Worm (Caenorhabditis elegans) whole organism, L1 larva: Measurements from ENCODE around the gene ipla-5.

ENCODE experiments used
- C16A3.4 ChIP-seq: fragments of 150-350 bp; optimal IDR thresholded peaks from 2 replicates; lab custom pipeline; 2014; ENCODE audit warnings: missing biosample characterization, missing genetic modification characterization
- F16B12.6 ChIP-seq: fragments of 150-350 bp; optimal IDR thresholded peaks from 2 replicates; lab custom pipeline; 2014; ENCODE audit warnings: missing biosample characterization, missing genetic modification characterization
- aly-2 ChIP-seq: fragments of 150-350 bp; optimal IDR thresholded peaks from 2 replicates; lab custom pipeline; 2014; ENCODE audit warnings: missing biosample characterization, missing genetic modification characterization
- ama-1 ChIP-seq: fragments of 150-350 bp; optimal IDR thresholded peaks from 2 replicates; lab custom pipeline; 2014
- ceh-63 ChIP-seq: fragments of 200-800 bp; sonication (Bioruptor generic); optimal IDR thresholded peaks from 2 replicates; lab custom pipeline; 2018; ENCODE audit warnings: mild to moderate bottlenecking, missing genetic modification characterization, missing compliant biosample characterization
- ceh-8 ChIP-seq: fragments of 200-800 bp; sonication (Bioruptor generic); optimal IDR thresholded peaks from 2 replicates; lab custom pipeline; 2018; ENCODE audit warnings: mild to moderate bottlenecking, missing genetic modification characterization, moderate library complexity, missing compliant biosample characterization
- ceh-88 ChIP-seq: fragments of 200-800 bp; sonication (Bioruptor generic); IDR thresholded peaks from 2 replicates; pipeline ENCODE4 v1.3.6; 2022; ENCODE audit warnings: missing genetic modification characterization, missing compliant biosample characterization
- ceh-90 ChIP-seq: sonication (generic microtip); optimal IDR thresholded peaks from 2 replicates; lab custom pipeline; 2016; ENCODE audit warnings: missing genetic modification characterization, missing compliant biosample characterization
- ces-1 ChIP-seq: fragments of 150-350 bp; optimal IDR thresholded peaks from 2 replicates; lab custom pipeline; 2014; ENCODE audit warnings: missing biosample characterization, missing genetic modification reagents, missing genetic modification characterization
- dpl-1 ChIP-seq, 3 experiments: fragments of 150-350 bp in 2 of 3; sonication (generic microtip) in 1 of 3; optimal IDR thresholded peaks; 2 replicates each; lab custom pipeline; 2014 to 2017; ENCODE audit warnings: missing biosample characterization in 3 of 3, missing genetic modification characterization in 3 of 3, missing genetic modification reagents in 3 of 3
- dsc-1 ChIP-seq: sonication (generic microtip); optimal IDR thresholded peaks from 2 replicates; lab custom pipeline; 2016; ENCODE audit warnings: mild to moderate bottlenecking, missing genetic modification characterization, missing compliant biosample characterization
- efl-1 ChIP-seq, 4 experiments: fragments of 150-350 bp; optimal IDR thresholded peaks in 3 of 4; peaks in 1 of 4; 1 replicate in 1 of 4; 2 replicates in 3 of 4; lab custom pipeline; 2014; ENCODE audit warnings: missing biosample characterization in 2 of 4, missing genetic modification characterization in 2 of 4, missing genetic modification reagents in 2 of 4
- elt-3 ChIP-seq, 6 experiments: fragments of 150-350 bp in 1 of 6; sonication (generic microtip); optimal IDR thresholded peaks; 2 replicates each; lab custom pipeline; 2017 to 2018; ENCODE audit warnings: missing biosample characterization in 6 of 6, missing genetic modification characterization in 6 of 6, inconsistent platforms in 1 of 6
- ets-5 ChIP-seq: fragments of 200-800 bp; sonication (Bioruptor generic); IDR thresholded peaks from 2 replicates; pipeline ENCODE4 v1.3.6; 2022; ENCODE audit warnings: missing genetic modification characterization, missing compliant biosample characterization
- fkh-10 ChIP-seq: sonication (generic microtip); optimal IDR thresholded peaks from 2 replicates; lab custom pipeline; 2017; ENCODE audit warnings: missing biosample characterization, missing genetic modification reagents, missing genetic modification characterization
- fos-1 ChIP-seq: fragments of 150-350 bp; optimal IDR thresholded peaks from 2 replicates; lab custom pipeline; 2014; ENCODE audit warnings: missing biosample characterization, missing genetic modification characterization
- hlh-17 ChIP-seq: fragments of 200-800 bp; sonication (Bioruptor generic); optimal IDR thresholded peaks from 2 replicates; lab custom pipeline; 2018; ENCODE audit warnings: missing genetic modification characterization, mild to moderate bottlenecking, missing compliant biosample characterization, moderate library complexity, borderline replicate concordance
- hlh-4 ChIP-seq: sonication (generic microtip); optimal IDR thresholded peaks from 2 replicates; lab custom pipeline; 2016; ENCODE audit warnings: mild to moderate bottlenecking, missing genetic modification characterization, missing compliant biosample characterization
- isw-1 ChIP-seq: fragments of 200-800 bp; sonication (Bioruptor generic); IDR thresholded peaks from 2 replicates; pipeline ENCODE4 v1.3.6; 2022; ENCODE audit warnings: missing genetic modification characterization, missing compliant biosample characterization
- lin-14 ChIP-seq: fragments of 200-800 bp; sonication (Bioruptor generic); optimal IDR thresholded peaks from 2 replicates; lab custom pipeline; 2018; ENCODE audit warnings: mild to moderate bottlenecking, missing genetic modification characterization, moderate library complexity, missing compliant biosample characterization
- lin-15B ChIP-seq: fragments of 150-350 bp; sonication (generic microtip); optimal IDR thresholded peaks from 3 replicates; lab custom pipeline; 2014; ENCODE audit warnings: missing biosample characterization, missing genetic modification characterization
- lin-35 ChIP-seq, 2 experiments: fragments of 150-350 bp; optimal IDR thresholded peaks; 2 replicates each; lab custom pipeline; 2014; ENCODE audit warnings: missing biosample characterization in 2 of 2, missing genetic modification characterization in 2 of 2, missing genetic modification reagents in 2 of 2
- lin-39 ChIP-seq: fragments of 150-350 bp; optimal IDR thresholded peaks from 2 replicates; lab custom pipeline; 2014; ENCODE audit warnings: missing biosample characterization, missing genetic modification reagents, missing genetic modification characterization
- lir-3 ChIP-seq: sonication (generic microtip); optimal IDR thresholded peaks from 2 replicates; lab custom pipeline; 2016; ENCODE audit warnings: mild to moderate bottlenecking, missing genetic modification characterization, moderate library complexity, missing compliant biosample characterization; ENCODE audit not compliant: poor library complexity
- lsy-2 ChIP-seq, 2 experiments: fragments of 150-350 bp; optimal IDR thresholded peaks; 2 replicates each; lab custom pipeline; 2014; ENCODE audit warnings: missing biosample characterization in 2 of 2, missing genetic modification characterization in 2 of 2
- mef-2 ChIP-seq: fragments of 150-350 bp; optimal IDR thresholded peaks from 2 replicates; lab custom pipeline; 2014; ENCODE audit warnings: missing biosample characterization, missing genetic modification characterization
- nhr-11 ChIP-seq: fragments of 150-350 bp; optimal IDR thresholded peaks from 2 replicates; lab custom pipeline; 2014; ENCODE audit warnings: missing biosample characterization, missing genetic modification characterization
- nhr-20 ChIP-seq: sonication (generic microtip); optimal IDR thresholded peaks from 2 replicates; lab custom pipeline; 2016; ENCODE audit warnings: mild to moderate bottlenecking, missing genetic modification characterization, missing compliant biosample characterization
- nhr-237 ChIP-seq: fragments of 150-350 bp; optimal IDR thresholded peaks from 2 replicates; lab custom pipeline; 2014; ENCODE audit warnings: missing biosample characterization, missing genetic modification characterization
- nhr-28 ChIP-seq: fragments of 150-350 bp; optimal IDR thresholded peaks from 2 replicates; lab custom pipeline; 2014; ENCODE audit warnings: missing biosample characterization, missing genetic modification characterization
- nhr-47 ChIP-seq: sonication (generic microtip); optimal IDR thresholded peaks from 2 replicates; lab custom pipeline; 2016; ENCODE audit warnings: mild to moderate bottlenecking, missing genetic modification characterization, moderate library complexity, missing compliant biosample characterization
- nhr-84 ChIP-seq: sonication (generic microtip); optimal IDR thresholded peaks from 2 replicates; lab custom pipeline; 2017; ENCODE audit warnings: missing biosample characterization, missing genetic modification characterization
- pag-3 ChIP-seq: sonication (generic microtip); optimal IDR thresholded peaks from 2 replicates; lab custom pipeline; 2017; ENCODE audit warnings: missing genetic modification characterization, mild to moderate bottlenecking, missing compliant biosample characterization, antibody characterized with exemption, borderline replicate concordance; ENCODE audit not compliant: insufficient read depth
- pax-3 ChIP-seq: fragments of 200-800 bp; sonication (Bioruptor generic); optimal IDR thresholded peaks from 2 replicates; lab custom pipeline; 2018; ENCODE audit warnings: mild to moderate bottlenecking, missing genetic modification characterization, moderate library complexity, missing compliant biosample characterization
- rnt-1 ChIP-seq: sonication (generic microtip); optimal IDR thresholded peaks from 2 replicates; lab custom pipeline; 2016; ENCODE audit warnings: mild to moderate bottlenecking, missing genetic modification characterization, moderate library complexity, missing compliant biosample characterization
- snpc-4 ChIP-seq: fragments of 150-350 bp; optimal IDR thresholded peaks from 2 replicates; lab custom pipeline; 2014; ENCODE audit warnings: missing biosample characterization, missing genetic modification characterization
- snu-23 ChIP-seq: sonication (generic microtip); optimal IDR thresholded peaks from 2 replicates; lab custom pipeline; 2016; ENCODE audit warnings: missing genetic modification characterization, missing compliant biosample characterization
- tlp-1 ChIP-seq: fragments of 150-350 bp; optimal IDR thresholded peaks from 2 replicates; lab custom pipeline; 2014; ENCODE audit warnings: missing biosample characterization, missing genetic modification characterization
- unc-30 ChIP-seq: sonication (generic microtip); optimal IDR thresholded peaks from 2 replicates; lab custom pipeline; 2017; ENCODE audit warnings: missing biosample characterization, missing genetic modification characterization
- unc-86 ChIP-seq: sonication (generic microtip); optimal IDR thresholded peaks from 2 replicates; lab custom pipeline; 2016; ENCODE audit warnings: missing genetic modification characterization, missing compliant biosample characterization
- unc-98 ChIP-seq: fragments of 200-800 bp; sonication (Bioruptor generic); IDR thresholded peaks from 2 replicates; pipeline ENCODE4 v1.3.6; 2022; ENCODE audit warnings: missing genetic modification characterization, missing compliant biosample characterization
- xbp-1 ChIP-seq: sonication (generic microtip); optimal IDR thresholded peaks from 2 replicates; lab custom pipeline; 2016; ENCODE audit warnings: missing genetic modification characterization, missing compliant biosample characterization
- zag-1 ChIP-seq: fragments of 150-350 bp; optimal IDR thresholded peaks from 2 replicates; lab custom pipeline; 2014; ENCODE audit warnings: missing biosample characterization, missing genetic modification characterization
- ztf-11 ChIP-seq, 2 experiments: sonication (generic microtip); optimal IDR thresholded peaks; 2 replicates each; lab custom pipeline; 2016 to 2017; ENCODE audit warnings: missing genetic modification characterization in 2 of 2, missing biosample characterization in 1 of 2, missing compliant biosample characterization in 1 of 2
- ztf-4 ChIP-seq: fragments of 150-350 bp; optimal IDR thresholded peaks from 2 replicates; lab custom pipeline; 2014; ENCODE audit warnings: missing biosample characterization, missing genetic modification characterization

Gene ipla-5

DNA sequence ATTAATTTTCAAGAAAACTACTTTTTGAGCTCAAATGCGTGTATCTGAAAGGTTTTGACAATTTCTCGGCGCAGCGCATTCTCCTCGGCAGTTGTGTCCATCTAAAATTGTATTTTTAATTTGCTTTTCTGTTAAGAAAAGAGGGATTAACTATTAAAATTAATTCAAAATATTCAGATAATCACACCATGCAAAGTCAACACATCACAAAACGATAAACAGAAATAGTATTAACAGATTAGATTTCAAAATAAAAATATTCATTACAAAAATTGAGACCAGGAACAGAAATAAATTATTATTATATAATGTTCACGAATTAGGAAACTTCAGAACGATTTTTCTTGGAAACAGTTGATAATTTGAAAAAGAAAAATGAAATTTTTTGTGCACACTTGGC, 28.5 kb upstream of the ipla-5 start, which contains the start of gene pole-2:
Gene pole-2 (minus strand): TSS at position 101 of the 400 bp plus-strand sequence.
- TF ChIP-seq zag-1 (tag; lab: Kevin White, UChicago) (no peak), efl-1 (optimal IDR thresholded peaks at IDR 0.05; lab: Kevin White, UChicago) (no peak), efl-1 (GFP tag; optimal IDR thresholded peaks at IDR 0.05 in 1 of 2; lab: Kevin White, UChicago) (no peak), lin-14 (GFP tag; lab: Kevin White, UChicago) (no peak), unc-98 (GFP tag; lab: Robert Waterston, UW) (no peak), hlh-4 (tag; lab: Kevin White, UChicago) (no peak), elt-3 (tag; optimal IDR thresholded peaks at IDR 0.05; lab: Kevin White, UChicago) (no peak), dpl-1 (GFP tag; optimal IDR thresholded peaks at IDR 0.05; lab: Kevin White, UChicago) (no peak)
- TF ChIP-seq, all 84 proteins: peak for 0

DNA sequence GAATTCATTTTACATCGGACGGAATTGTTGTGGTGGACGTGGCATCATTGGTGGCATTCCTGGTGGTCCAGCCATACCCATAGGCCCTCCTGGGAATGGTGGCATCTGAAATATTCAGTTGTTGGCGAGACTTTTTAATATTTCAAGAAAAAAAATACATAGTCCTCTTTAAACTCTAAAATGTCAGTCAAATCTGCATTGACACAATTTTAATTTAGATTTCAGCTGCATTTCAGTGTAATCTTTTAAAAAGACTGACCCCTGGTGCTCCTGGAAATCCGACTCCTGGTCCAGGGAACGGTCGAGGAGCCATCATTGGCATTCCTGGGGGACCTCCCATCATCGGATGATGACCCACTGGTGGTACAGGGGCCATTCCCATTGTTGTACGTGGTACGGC, 28.1 kb upstream of the ipla-5 start:
- TF ChIP-seq fkh-10 (GFP tag; lab: Kevin White, UChicago) (no peak), efl-1 (optimal IDR thresholded peaks at IDR 0.05; lab: Kevin White, UChicago) (no peak), efl-1 (GFP tag; optimal IDR thresholded peaks at IDR 0.05 in 1 of 2; lab: Kevin White, UChicago) (peak in 1 of 2 experiments; percentile 67)

DNA sequence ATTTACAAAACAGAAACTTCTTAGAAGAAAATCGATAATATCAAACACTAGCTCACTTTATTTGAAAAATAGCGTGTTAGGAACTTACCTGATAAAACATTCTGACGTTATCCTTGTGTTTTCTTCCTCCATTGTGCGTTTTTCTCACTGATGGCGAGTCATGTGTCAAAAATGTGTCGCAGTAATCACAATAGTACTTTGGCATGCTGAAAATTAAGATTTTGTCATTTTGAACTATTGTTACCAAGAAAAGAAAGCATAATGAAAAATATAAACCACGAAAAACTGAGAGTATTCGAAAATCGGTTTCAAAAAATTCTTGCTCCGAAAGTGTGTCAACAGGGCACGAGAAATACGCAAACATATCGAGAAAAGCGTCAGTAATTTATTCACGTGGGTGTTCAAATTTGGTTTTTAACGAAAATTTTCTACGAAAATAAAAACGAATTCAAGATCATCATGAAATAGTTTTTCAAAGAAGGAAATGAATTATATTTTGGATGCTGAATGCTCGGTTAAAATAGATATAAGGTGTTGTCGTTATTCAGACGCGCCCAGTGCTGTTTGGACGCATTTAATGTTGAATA, 27.3 kb upstream of the ipla-5 start, which contains the start of gene snrp-3:
Gene snrp-3 (minus strand): TSS at position 206 of the 587 bp plus-strand sequence.
- TF ChIP-seq unc-86 (tag; lab: Kevin White, UChicago) = peak; percentile 82
- TF ChIP-seq ceh-88 (GFP tag; lab: Robert Waterston, UW) = no peak
- peak; percentile 92 for TF ChIP-seq C16A3.4
- TF ChIP-seq nhr-28 (tag; lab: Kevin White, UChicago) = no peak
- no peak for TF ChIP-seq ets-5 (GFP tag; lab: Robert Waterston, UW)
- TF ChIP-seq lir-3 (tag; lab: Kevin White, UChicago) = peak; percentile 65
- TF ChIP-seq ceh-90 (tag; lab: Kevin White, UChicago) = peak; percentile 7
- TF ChIP-seq lsy-2 (tag; optimal IDR thresholded peaks at IDR 0.05; lab: Kevin White, UChicago) = peak; percentile 92 to 94
- TF ChIP-seq lin-35 (GFP tag; optimal IDR thresholded peaks at IDR 0.05; lab: Kevin White, UChicago) = peak; percentile 94 to 98
- TF ChIP-seq pag-3 (tag; lab: Kevin White, UChicago) = no peak
- TF ChIP-seq nhr-84 (tag; lab: Kevin White, UChicago) = no peak
- TF ChIP-seq snu-23 (GFP tag; lab: Kevin White, UChicago) = peak; percentile 91
- TF ChIP-seq pax-3 (tag; lab: Kevin White, UChicago) = peak; percentile 44
- peak; percentile 91 for TF ChIP-seq nhr-47 (tag; lab: Kevin White, UChicago)
- no peak for TF ChIP-seq unc-30 (tag; lab: Kevin White, UChicago)
- TF ChIP-seq rnt-1 = peak; percentile 89
- peak; percentile 83 for TF ChIP-seq lin-14 (GFP tag; lab: Kevin White, UChicago)
- TF ChIP-seq fos-1 = peak; percentile 87
- TF ChIP-seq tlp-1 = no peak
- no peak for TF ChIP-seq nhr-237
- TF ChIP-seq ztf-11 (tag; optimal IDR thresholded peaks at IDR 0.05; lab: Kevin White, UChicago) = peak in 1 of 2 experiments; percentile 47
- peak; percentile 85 for TF ChIP-seq xbp-1 (tag; lab: Kevin White, UChicago)
- TF ChIP-seq mef-2 = no peak
- no peak for TF ChIP-seq hlh-17 (GFP tag; lab: Kevin White, UChicago)
- peak; percentile 67 for TF ChIP-seq snpc-4 (tag; lab: Kevin White, UChicago)
- peak in 2 of 6 experiments; percentile 61 to 76 for TF ChIP-seq elt-3 (tag; optimal IDR thresholded peaks at IDR 0.05; lab: Kevin White, UChicago)
- peak; percentile 89 for TF ChIP-seq nhr-20 (tag; lab: Kevin White, UChicago)
- peak; percentile 76 for TF ChIP-seq F16B12.6 (tag; lab: Kevin White, UChicago)
- TF ChIP-seq lin-39 (tag; lab: Kevin White, UChicago) = peak; percentile 91
- TF ChIP-seq ces-1 (GFP tag; lab: Kevin White, UChicago) = no peak
- peak; percentile 84 for TF ChIP-seq dsc-1 (tag; lab: Kevin White, UChicago)
- no peak for TF ChIP-seq hlh-4 (tag; lab: Kevin White, UChicago)
- TF ChIP-seq ama-1 (lab: Kevin White, UChicago) = peak; percentile 67
- TF ChIP-seq efl-1 (optimal IDR thresholded peaks at IDR 0.05; lab: Kevin White, UChicago) = peak; percentile 87 to 96
- TF ChIP-seq efl-1 (GFP tag; optimal IDR thresholded peaks at IDR 0.05 in 1 of 2; lab: Kevin White, UChicago) = peak; percentile 95 to 100
- peak; percentile 82 for TF ChIP-seq isw-1 (GFP tag; lab: Robert Waterston, UW)
- peak; percentile 75 for TF ChIP-seq ceh-8 (GFP tag; lab: Kevin White, UChicago)
- no peak for TF ChIP-seq ceh-63 (GFP tag; lab: Kevin White, UChicago)
- TF ChIP-seq ztf-4 (tag; lab: Kevin White, UChicago) = peak; percentile 50
- peak; percentile 86 for TF ChIP-seq aly-2 (tag; lab: Kevin White, UChicago)
- peak; percentile 80 for TF ChIP-seq nhr-11 (tag; lab: Kevin White, UChicago)
- no peak for TF ChIP-seq unc-98 (GFP tag; lab: Robert Waterston, UW)
- TF ChIP-seq lin-15B (tag; lab: Kevin White, UChicago) = peak; percentile 77
